Worm (Caenorhabditis elegans): ENCODE data around the gene mpst-4.
"Not testable (repeated sequence)": the region's sequence is repeated elsewhere in the genome, so short reads cannot be mapped to it uniquely, and the experiment has no call there.

DNA sequence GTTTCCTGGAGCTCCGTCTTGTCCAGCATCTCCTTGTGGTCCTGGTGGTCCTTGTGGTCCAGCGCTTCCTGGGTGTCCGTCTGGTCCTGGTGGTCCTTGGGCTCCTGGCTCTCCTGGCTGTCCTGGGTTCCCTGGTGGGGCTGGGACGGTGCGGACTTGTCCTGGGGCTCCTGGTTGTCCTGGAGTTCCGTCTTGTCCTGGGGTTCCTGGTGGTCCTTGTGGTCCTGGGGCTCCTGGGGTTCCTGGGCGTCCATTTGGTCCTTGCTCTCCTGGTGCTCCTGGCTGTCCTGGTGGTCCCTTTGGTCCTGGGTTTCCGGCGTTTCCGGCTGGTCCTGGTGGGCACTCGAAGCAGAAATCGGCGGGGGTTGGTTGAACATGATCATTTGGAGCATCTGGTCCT is 3.6 kb upstream of the mpst-4 start:
- TF ChIP-seq ama-1 (optimal IDR thresholded peaks at IDR 0.05); B0310.2 (tag; optimal IDR thresholded peaks at IDR 0.05); tra-4 (tag; optimal IDR thresholded peaks at IDR 0.05); flt-1 (GFP tag; IDR thresholded peaks at IDR 0.05); aly-1 (tag; optimal IDR thresholded peaks at IDR 0.05): not testable (repeated sequence)
- 0 out of 2 replicates have a peak, but pooled peaks have one; percentile 58 for TF ChIP-seq scrt-1 (GFP tag; IDR thresholded peaks at IDR 0.05)
